Fruit fly (Drosophila melanogaster): Measurements from ENCODE around the gene CG9541.

Gene CG9541

dm6 chr2L:8959001-8959461 is 16.2 kb downstream of the CG9541 start, which contains the start of gene CG31886 (continued):
- TF ChIP-seq CG18619 (GFP tag; optimal IDR thresholded peaks at IDR 0.05) (no peak), fd96Cb (tag; optimal IDR thresholded peaks at IDR 0.05) (no peak), Dek (tag; optimal IDR thresholded peaks at IDR 0.05) (peak; percentile 8), caup (GFP tag; optimal IDR thresholded peaks at IDR 0.05; ENCODE audit: severe bottlenecking) (peak; percentile 18), toy (GFP tag; IDR thresholded peaks at IDR 0.05) (no peak)

dm6 chr2L:8958046-8958497 is 17.2 kb downstream of the CG9541 start:
- TF ChIP-seq zf30C (GFP tag; optimal IDR thresholded peaks at IDR 0.05) = peak; percentile 97
- peak; percentile 81 for TF ChIP-seq salm (tag; optimal IDR thresholded peaks at IDR 0.05)
- peak; percentile 69 for TF ChIP-seq mirr (GFP tag; optimal IDR thresholded peaks at IDR 0.05)
- peak; percentile 87 for TF ChIP-seq NK7.1 (GFP tag; optimal IDR thresholded peaks at IDR 0.05)
- peak; percentile 94 for TF ChIP-seq CG10267 (tag; optimal IDR thresholded peaks at IDR 0.05)
- peak; percentile 53 for TF ChIP-seq Sry-β (GFP tag; optimal IDR thresholded peaks at IDR 0.05)
- peak; percentile 86 for TF ChIP-seq CG17385 (GFP tag; optimal IDR thresholded peaks at IDR 0.05)
- no peak for TF ChIP-seq CG1832 (GFP tag; optimal IDR thresholded peaks at IDR 0.05)
- peak; percentile 75 for TF ChIP-seq vfl (GFP tag; optimal IDR thresholded peaks at IDR 0.05)
- TF ChIP-seq dm (GFP tag; optimal IDR thresholded peaks at IDR 0.05) = peak; percentile 88
- TF ChIP-seq CG10147 (GFP tag; optimal IDR thresholded peaks at IDR 0.05) = peak; percentile 81
- TF ChIP-seq CG34376 (GFP tag; optimal IDR thresholded peaks at IDR 0.05) = peak; percentile 68
- peak; percentile 56 for TF ChIP-seq D19B (GFP tag; optimal IDR thresholded peaks at IDR 0.05)
- peak; percentile 96 for TF ChIP-seq CG3726 (GFP tag; IDR thresholded peaks at IDR 0.05)
- peak; percentile 79 for TF ChIP-seq CG4617 (GFP tag; optimal IDR thresholded peaks at IDR 0.05; ENCODE audit: borderline replicate concordance)
- TF ChIP-seq CG17361 (GFP tag; IDR thresholded peaks at IDR 0.05) = peak; percentile 87
- TF ChIP-seq wek (GFP tag; optimal IDR thresholded peaks at IDR 0.05) = peak; percentile 70
- TF ChIP-seq CG4820 (GFP tag; optimal IDR thresholded peaks at IDR 0.05) = peak; percentile 88
- peak; percentile 90 for TF ChIP-seq Dip3 (GFP tag; optimal IDR thresholded peaks at IDR 0.05)
- TF ChIP-seq ssp (GFP tag; IDR thresholded peaks at IDR 0.05) = peak; percentile 92
- TF ChIP-seq nmo (GFP tag; optimal IDR thresholded peaks at IDR 0.05) = peak; percentile 94
- peak; percentile 90 for TF ChIP-seq CG2202 (tag; optimal IDR thresholded peaks at IDR 0.05)
- TF ChIP-seq CG32532 (GFP tag; IDR thresholded peaks at IDR 0.05) = peak; percentile 97
- peak; percentile 84 for TF ChIP-seq CG4360 (GFP tag; IDR thresholded peaks at IDR 0.05)
- no peak for TF ChIP-seq nom (GFP tag; optimal IDR thresholded peaks at IDR 0.05)
- peak; percentile 95 for TF ChIP-seq trh (GFP tag; optimal IDR thresholded peaks at IDR 0.05)
- peak; percentile 34 for TF ChIP-seq CG10565 (GFP tag; optimal IDR thresholded peaks at IDR 0.05)
- TF ChIP-seq gcm (GFP tag; optimal IDR thresholded peaks at IDR 0.05) = peak; percentile 94
- TF ChIP-seq CG43689 (GFP tag; IDR thresholded peaks at IDR 0.05) = peak; percentile 94
- peak; percentile 97 for TF ChIP-seq CG6272 (GFP tag; IDR thresholded peaks at IDR 0.05)
- TF ChIP-seq Stat92E (GFP tag; optimal IDR thresholded peaks at IDR 0.05) = peak in 1 of 3 experiments; percentile 66
- peak; percentile 91 to 96 for TF ChIP-seq Pdp1 (GFP tag; optimal IDR thresholded peaks at IDR 0.05)
- TF ChIP-seq pho (GFP tag; optimal IDR thresholded peaks at IDR 0.05) = peak; percentile 92
- TF ChIP-seq CG2678 (tag; optimal IDR thresholded peaks at IDR 0.05) = peak; percentile 94
- peak; percentile 91 for TF ChIP-seq Oli (tag; optimal IDR thresholded peaks at IDR 0.05)
- TF ChIP-seq CG13894 (tag; optimal IDR thresholded peaks at IDR 0.05) = no peak
- TF ChIP-seq CG12942 (GFP tag; optimal IDR thresholded peaks at IDR 0.05) = peak; percentile 95
- TF ChIP-seq CG15479 (GFP tag; optimal IDR thresholded peaks at IDR 0.05) = peak; percentile 3
- TF ChIP-seq CG17612 (GFP tag; IDR thresholded peaks at IDR 0.05) = peak; percentile 94
- peak; percentile 84 for TF ChIP-seq CG13296 (GFP tag; optimal IDR thresholded peaks at IDR 0.05)
- peak; percentile 83 for TF ChIP-seq her (GFP tag; optimal IDR thresholded peaks at IDR 0.05)
- peak; percentile 93 for TF ChIP-seq CG12236 (GFP tag; optimal IDR thresholded peaks at IDR 0.05)
- peak; percentile 79 for TF ChIP-seq zfh2 (GFP tag; optimal IDR thresholded peaks at IDR 0.05)

All from whole organism, embryonic.